Worm (Caenorhabditis elegans) whole organism, L2 larva: ENCODE results near the gene pinn-4.

Experiments
- C34F6.9 ChIP-seq: fragments of 150-350 bp; optimal IDR thresholded peaks from 2 replicates; lab custom pipeline; 2014; ENCODE audit warnings: missing biosample characterization, missing genetic modification characterization
- F13H6.1 ChIP-seq: sonication (generic microtip); optimal IDR thresholded peaks from 2 replicates; lab custom pipeline; 2016; ENCODE audit warnings: missing genetic modification characterization, missing compliant biosample characterization
- R02D3.7 ChIP-seq: fragments of 150-350 bp; optimal IDR thresholded peaks from 2 replicates; lab custom pipeline; 2014; ENCODE audit warnings: missing biosample characterization, missing genetic modification characterization
- Y55F3AM.14 ChIP-seq: fragments of 200-800 bp; sonication (Bioruptor generic); optimal IDR thresholded peaks from 2 replicates; lab custom pipeline; 2018; ENCODE audit warnings: mild to moderate bottlenecking, missing genetic modification characterization, missing compliant biosample characterization
- alr-1 ChIP-seq: fragments of 150-350 bp; optimal IDR thresholded peaks from 2 replicates; lab custom pipeline; 2014; ENCODE audit warnings: missing biosample characterization, missing genetic modification characterization
- blmp-1 ChIP-seq: sonication (generic microtip); optimal IDR thresholded peaks from 2 replicates; lab custom pipeline; 2017; ENCODE audit warnings: missing genetic modification characterization, mild to moderate bottlenecking, missing compliant biosample characterization, antibody characterized with exemption, moderate library complexity; ENCODE audit not compliant: insufficient read depth
- ceh-16 ChIP-seq: fragments of 150-350 bp; optimal IDR thresholded peaks from 2 replicates; lab custom pipeline; 2014; ENCODE audit warnings: missing biosample characterization, missing genetic modification characterization
- ceh-82 ChIP-seq: fragments of 150-350 bp; optimal IDR thresholded peaks from 2 replicates; lab custom pipeline; 2014; ENCODE audit warnings: missing biosample characterization, missing genetic modification characterization
- crh-2 ChIP-seq: sonication (generic microtip); optimal IDR thresholded peaks from 2 replicates; lab custom pipeline; 2017; ENCODE audit warnings: missing biosample characterization, missing genetic modification characterization
- egl-27 ChIP-seq: sonication (generic microtip); optimal IDR thresholded peaks from 3 replicates; lab custom pipeline; 2017; ENCODE audit warnings: missing biosample characterization, missing genetic modification reagents, missing genetic modification characterization
- elt-3 ChIP-seq: sonication (generic microtip); optimal IDR thresholded peaks from 2 replicates; lab custom pipeline; 2017; ENCODE audit warnings: missing biosample characterization, missing genetic modification characterization
- gmeb-1 ChIP-seq: fragments of 150-350 bp; optimal IDR thresholded peaks from 2 replicates; lab custom pipeline; 2014; ENCODE audit warnings: missing biosample characterization, missing genetic modification characterization
- lin-13 ChIP-seq: fragments of 150-350 bp; optimal IDR thresholded peaks from 2 replicates; lab custom pipeline; 2014; ENCODE audit warnings: missing biosample characterization, missing genetic modification reagents, missing genetic modification characterization
- lin-39 ChIP-seq: fragments of 150-350 bp; optimal IDR thresholded peaks from 2 replicates; lab custom pipeline; 2014; ENCODE audit warnings: missing biosample characterization, missing genetic modification reagents, missing genetic modification characterization
- lsy-2 ChIP-seq, 2 experiments: fragments of 150-350 bp in 1 of 2; sonication (generic microtip) in 1 of 2; optimal IDR thresholded peaks; 2 replicates each; lab custom pipeline; 2014 to 2017; ENCODE audit warnings: missing biosample characterization in 2 of 2, missing genetic modification characterization in 2 of 2
- mab-5 ChIP-seq: fragments of 150-350 bp; optimal IDR thresholded peaks from 2 replicates; lab custom pipeline; 2014; ENCODE audit warnings: missing biosample characterization, missing genetic modification characterization
- mbf-1 ChIP-seq: sonication (generic microtip); optimal IDR thresholded peaks from 2 replicates; lab custom pipeline; 2017; ENCODE audit warnings: missing biosample characterization, missing genetic modification characterization
- mdl-1 ChIP-seq, 2 experiments: fragments of 150-350 bp in 1 of 2; sonication (generic microtip) in 1 of 2; optimal IDR thresholded peaks; 2 replicates each; lab custom pipeline; 2017; ENCODE audit warnings: missing biosample characterization in 2 of 2, missing genetic modification characterization in 2 of 2
- nhr-12 ChIP-seq: fragments of 150-350 bp; optimal IDR thresholded peaks from 2 replicates; lab custom pipeline; 2014; ENCODE audit warnings: missing biosample characterization, missing genetic modification characterization
- nhr-129 ChIP-seq: fragments of 150-350 bp; optimal IDR thresholded peaks from 2 replicates; lab custom pipeline; 2014; ENCODE audit warnings: missing biosample characterization, missing genetic modification characterization
- nhr-21 ChIP-seq: fragments of 150-350 bp; optimal IDR thresholded peaks from 2 replicates; lab custom pipeline; 2014; ENCODE audit warnings: missing biosample characterization, missing genetic modification characterization
- nhr-23 ChIP-seq: fragments of 150-350 bp; optimal IDR thresholded peaks from 2 replicates; lab custom pipeline; 2014; ENCODE audit warnings: missing biosample characterization, missing genetic modification reagents, missing genetic modification characterization
- nhr-237 ChIP-seq: fragments of 150-350 bp; optimal IDR thresholded peaks from 2 replicates; lab custom pipeline; 2014; ENCODE audit warnings: missing biosample characterization, missing genetic modification characterization
- nhr-25 ChIP-seq: fragments of 150-350 bp; sonication (generic microtip); optimal IDR thresholded peaks from 3 replicates; lab custom pipeline; 2014; ENCODE audit warnings: missing biosample characterization, missing genetic modification characterization
- nhr-6 ChIP-seq: fragments of 150-350 bp; optimal IDR thresholded peaks from 2 replicates; lab custom pipeline; 2014; ENCODE audit warnings: missing biosample characterization, missing genetic modification characterization
- nhr-77 ChIP-seq: fragments of 150-350 bp; optimal IDR thresholded peaks from 2 replicates; lab custom pipeline; 2014; ENCODE audit warnings: missing biosample characterization, missing genetic modification characterization
- peb-1 ChIP-seq: fragments of 150-350 bp; optimal IDR thresholded peaks from 2 replicates; lab custom pipeline; 2014; ENCODE audit warnings: missing biosample characterization, missing genetic modification characterization
- sem-4 ChIP-seq: fragments of 150-350 bp; optimal IDR thresholded peaks from 2 replicates; lab custom pipeline; 2014; ENCODE audit warnings: missing biosample characterization, missing genetic modification reagents, missing genetic modification characterization
- skn-1 ChIP-seq: sonication (generic microtip); optimal IDR thresholded peaks from 2 replicates; lab custom pipeline; 2017; ENCODE audit warnings: missing biosample characterization, missing genetic modification characterization
- sma-9 ChIP-seq, 2 experiments: fragments of 150-350 bp in 1 of 2; sonication (generic microtip) in 1 of 2; optimal IDR thresholded peaks; 2 replicates each; lab custom pipeline; 2014 to 2016; ENCODE audit warnings: missing genetic modification characterization in 2 of 2, mild to moderate bottlenecking in 1 of 2, missing biosample characterization in 1 of 2, missing compliant biosample characterization in 1 of 2, missing genetic modification reagents in 1 of 2, moderate library complexity in 1 of 2
- snpc-4 ChIP-seq: fragments of 150-350 bp; optimal IDR thresholded peaks from 2 replicates; lab custom pipeline; 2014; ENCODE audit warnings: missing biosample characterization, missing genetic modification characterization
- unc-39 ChIP-seq: fragments of 150-350 bp; optimal IDR thresholded peaks from 2 replicates; lab custom pipeline; 2014; ENCODE audit warnings: missing biosample characterization, missing genetic modification characterization
- unc-55 ChIP-seq: fragments of 150-350 bp; sonication (generic microtip); optimal IDR thresholded peaks from 3 replicates; lab custom pipeline; 2014; ENCODE audit warnings: missing biosample characterization, missing genetic modification reagents, missing genetic modification characterization
- unc-62 ChIP-seq: fragments of 150-350 bp; optimal IDR thresholded peaks from 2 replicates; lab custom pipeline; 2014; ENCODE audit warnings: missing biosample characterization, missing genetic modification reagents, missing genetic modification characterization
- ztf-1 ChIP-seq: fragments of 200-800 bp; sonication (Bioruptor generic); conservative IDR thresholded peaks from 2 replicates; pipeline ENCODE4 v1.3.6; 2022; ENCODE audit warnings: missing genetic modification characterization, missing compliant biosample characterization
- ztf-4 ChIP-seq: fragments of 150-350 bp; optimal IDR thresholded peaks from 2 replicates; lab custom pipeline; 2014; ENCODE audit warnings: missing biosample characterization, missing genetic modification characterization

The pinn-4 gene

DNA sequence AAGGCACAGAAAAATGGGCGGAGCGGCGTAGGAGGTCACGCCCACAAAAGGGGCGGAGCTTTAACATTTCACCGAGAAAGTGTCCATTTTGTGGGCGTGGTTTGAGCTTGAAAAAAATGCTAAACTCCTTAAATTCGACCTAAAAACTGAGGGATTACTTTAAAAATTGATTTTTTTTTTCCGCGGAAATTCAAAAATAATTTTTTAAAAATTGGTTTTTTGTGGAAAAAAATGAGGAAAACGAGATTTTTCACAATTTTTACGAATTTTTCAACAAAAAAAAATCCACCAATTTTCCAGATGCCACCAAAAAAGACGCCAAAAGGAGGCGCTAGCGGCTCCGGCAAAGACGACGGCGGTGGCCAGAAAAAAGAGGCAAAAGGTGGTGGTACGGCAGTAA, at the start of gene pinn-4:
Gene pinn-4 (plus strand): TSS at position 301 of the 400 bp plus-strand sequence.
- TF ChIP-seq nhr-25 (no peak), lin-39 (tag; lab: Kevin White, UChicago) (no peak), lsy-2 (tag; optimal IDR thresholded peaks at IDR 0.05; lab: Kevin White, UChicago) (no peak), unc-39 (no peak), mbf-1 (tag; lab: Kevin White, UChicago) (no peak), ztf-4 (tag; lab: Kevin White, UChicago) (no peak), lin-13 (GFP tag; lab: Kevin White, UChicago) (no peak), Y55F3AM.14 (GFP tag; lab: Kevin White, UChicago) (no peak)

DNA sequence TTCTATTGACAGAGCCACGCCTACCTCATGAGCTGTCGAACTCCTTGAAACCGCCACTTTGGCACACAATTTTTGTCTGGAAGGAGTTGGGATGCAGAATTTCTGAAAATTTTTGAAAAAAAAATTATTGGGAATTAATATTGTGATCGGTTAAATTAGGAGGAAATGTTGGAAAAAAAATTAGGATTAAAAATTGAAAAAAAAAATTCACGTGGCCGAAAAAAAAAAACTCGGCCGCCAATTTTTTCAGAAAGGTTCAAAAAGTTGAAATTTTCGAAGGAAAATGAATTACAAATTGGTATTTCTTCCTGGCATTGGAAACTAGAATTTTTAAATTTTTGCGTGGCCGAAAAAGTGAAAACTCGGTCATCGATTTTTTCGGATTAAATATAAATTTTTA, 46.7 kb upstream of the pinn-4 start, which contains the start of gene dmsr-3:
Gene dmsr-3 (minus strand): TSS at position 101 of the 400 bp plus-strand sequence.
- TF ChIP-seq nhr-23 (no peak), crh-2 (tag; lab: Kevin White, UChicago) (no peak), nhr-237 (no peak), egl-27 (tag; lab: Kevin White, UChicago) (no peak)

DNA sequence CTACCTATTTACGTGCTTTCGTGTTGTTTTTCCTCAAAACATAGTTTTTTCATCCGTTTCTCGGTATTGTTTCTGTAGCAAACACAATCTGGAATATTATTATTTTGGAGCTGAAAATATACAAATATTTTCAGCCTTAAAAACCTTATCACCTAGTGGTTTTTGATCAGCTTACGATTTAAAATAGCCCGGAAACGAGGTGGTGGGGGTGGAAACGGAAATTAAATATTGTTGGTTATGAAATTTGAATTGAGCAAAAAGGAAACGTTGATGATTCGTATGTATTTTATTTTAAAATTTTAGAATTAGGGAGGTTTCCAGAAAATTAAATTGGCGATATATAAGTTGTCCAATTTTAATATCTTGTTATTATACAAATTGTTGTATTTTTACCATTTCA, 35.0 kb upstream of the pinn-4 start:
- no peak for TF ChIP-seq lin-39 (tag; lab: Kevin White, UChicago)
- TF ChIP-seq nhr-23: no peak
- no peak for TF ChIP-seq ztf-1
- no peak for TF ChIP-seq peb-1 (tag; lab: Kevin White, UChicago)
- no peak for TF ChIP-seq ceh-82 (tag; lab: Kevin White, UChicago)
- TF ChIP-seq sma-9 (GFP tag; optimal IDR thresholded peaks at IDR 0.05; lab: Kevin White, UChicago): no peak
- no peak for TF ChIP-seq sma-9 (tag; optimal IDR thresholded peaks at IDR 0.05; lab: Kevin White, UChicago)
- TF ChIP-seq, all 48 proteins: peak for 0

DNA sequence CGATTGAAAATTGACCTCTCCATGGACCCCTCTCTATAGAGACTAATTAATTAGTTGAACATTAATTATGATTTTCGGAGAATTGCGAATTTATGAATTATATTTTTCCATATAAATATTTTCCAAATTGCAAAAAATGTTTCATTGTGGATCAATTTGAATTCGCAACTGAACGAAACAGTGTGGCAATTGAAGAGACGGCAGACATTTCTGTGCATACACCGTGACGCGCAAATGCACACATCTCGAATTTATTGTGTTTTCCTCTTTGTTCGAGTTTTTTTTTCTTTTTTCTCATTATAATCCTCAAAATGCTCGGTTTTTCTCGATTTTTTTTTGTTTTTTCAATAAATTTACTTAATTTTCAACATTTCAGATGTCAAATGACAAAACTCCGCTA, 33.5 kb upstream of the pinn-4 start, which contains the start of gene Y48C3A.20:
Gene Y48C3A.20 (plus strand): TSS at position 377 of the 400 bp plus-strand sequence.
- no peak for TF ChIP-seq skn-1 (tag; lab: Kevin White, UChicago)
- peak; percentile 42 for TF ChIP-seq blmp-1 (tag; lab: Kevin White, UChicago)
- no peak for TF ChIP-seq nhr-77 (tag; lab: Kevin White, UChicago)
- TF ChIP-seq nhr-12 (tag; lab: Kevin White, UChicago): no peak
- TF ChIP-seq mbf-1 (tag; lab: Kevin White, UChicago): no peak
- peak; percentile 44 for TF ChIP-seq nhr-21 (tag; lab: Kevin White, UChicago)
- no peak for TF ChIP-seq sem-4 (tag; lab: Kevin White, UChicago)
- no peak for TF ChIP-seq mdl-1 (tag; optimal IDR thresholded peaks at IDR 0.05; lab: Kevin White, UChicago)
- TF ChIP-seq egl-27 (tag; lab: Kevin White, UChicago): no peak
- no peak for TF ChIP-seq lin-39 (tag; lab: Kevin White, UChicago)
- no peak for TF ChIP-seq peb-1 (tag; lab: Kevin White, UChicago)
- peak; percentile 77 for TF ChIP-seq F13H6.1 (tag; lab: Kevin White, UChicago)
- TF ChIP-seq ztf-4 (tag; lab: Kevin White, UChicago): no peak
- TF ChIP-seq unc-39: no peak
- TF ChIP-seq alr-1: peak; percentile 14
- TF ChIP-seq lsy-2 (tag; optimal IDR thresholded peaks at IDR 0.05; lab: Kevin White, UChicago): peak; percentile 73 to 87
- TF ChIP-seq nhr-25: peak; percentile 50
- peak; percentile 69 for TF ChIP-seq lin-13 (GFP tag; lab: Kevin White, UChicago)
- TF ChIP-seq crh-2 (tag; lab: Kevin White, UChicago): peak; percentile 76
- TF ChIP-seq unc-55: peak; percentile 93
- TF ChIP-seq C34F6.9: peak; percentile 88
- TF ChIP-seq ceh-16 (tag; lab: Kevin White, UChicago): no peak
- TF ChIP-seq gmeb-1 (tag; lab: Kevin White, UChicago): peak; percentile 81
- TF ChIP-seq sma-9 (GFP tag; optimal IDR thresholded peaks at IDR 0.05; lab: Kevin White, UChicago): no peak
- TF ChIP-seq sma-9 (tag; optimal IDR thresholded peaks at IDR 0.05; lab: Kevin White, UChicago): no peak
- peak; percentile 73 for TF ChIP-seq snpc-4 (tag; lab: Kevin White, UChicago)
- TF ChIP-seq elt-3 (tag; lab: Kevin White, UChicago): no peak
- peak; percentile 70 for TF ChIP-seq nhr-6 (tag; lab: Kevin White, UChicago)
- TF ChIP-seq mab-5 (tag; lab: Kevin White, UChicago): peak; percentile 77
- TF ChIP-seq R02D3.7 (tag; lab: Kevin White, UChicago): peak; percentile 25
- peak; percentile 68 for TF ChIP-seq nhr-129 (tag; lab: Kevin White, UChicago)
- no peak for TF ChIP-seq nhr-237
- no peak for TF ChIP-seq Y55F3AM.14 (GFP tag; lab: Kevin White, UChicago)
- TF ChIP-seq unc-62 (GFP tag; lab: Kevin White, UChicago): no peak
- TF ChIP-seq, all 48 proteins: peak for 16
